Fruit fly (Drosophila melanogaster) whole organism, prepupa: Measurements from ENCODE around the gene alpha-Est2.

Experiments
- CG10631 ChIP-seq: fragments of 200-800 bp; sonication (Bioruptor generic); optimal IDR thresholded peaks from 2 replicates; lab custom pipeline; 2016; ENCODE audit warnings: missing biosample characterization, missing genetic modification characterization
- CG10669 ChIP-seq: fragments of 200-800 bp; sonication (Bioruptor generic); optimal IDR thresholded peaks from 3 replicates; lab custom pipeline; 2018; ENCODE audit warnings: missing biosample characterization, mild to moderate bottlenecking, missing genetic modification characterization, moderate library complexity
- CG11294 ChIP-seq: fragments of 200-800 bp; sonication (Bioruptor generic); IDR thresholded peaks from 2 replicates; pipeline ENCODE4 v1.3.6; 2022; ENCODE audit warnings: missing biosample characterization, missing genetic modification characterization
- CG15336 ChIP-seq: fragments of 200-800 bp; sonication (Bioruptor generic); IDR thresholded peaks from 2 replicates; pipeline ENCODE4 v1.3.6; 2022; ENCODE audit warnings: missing biosample characterization, missing genetic modification characterization
- CG16779 ChIP-seq: fragments of 200-800 bp; sonication (Bioruptor generic); optimal IDR thresholded peaks from 3 replicates; lab custom pipeline; 2017; ENCODE audit warnings: missing biosample characterization, mild to moderate bottlenecking, missing genetic modification characterization
- CG31627 ChIP-seq: fragments of 200-800 bp; sonication (Bioruptor generic); optimal IDR thresholded peaks from 3 replicates; lab custom pipeline; 2016; ENCODE audit warnings: missing biosample characterization, missing genetic modification characterization
- CG6163 ChIP-seq: fragments of 200-800 bp; sonication (Bioruptor generic); IDR thresholded peaks from 3 replicates; pipeline ENCODE4 v1.3.6; 2022; ENCODE audit warnings: missing biosample characterization, missing genetic modification characterization
- CG6276 ChIP-seq: fragments of 200-800 bp; sonication (Bioruptor generic); optimal IDR thresholded peaks from 2 replicates; lab custom pipeline; 2017; ENCODE audit warnings: missing biosample characterization, mild to moderate bottlenecking, missing genetic modification characterization
- CG6792 ChIP-seq: fragments of 200-800 bp; sonication (Bioruptor generic); optimal IDR thresholded peaks from 3 replicates; lab custom pipeline; 2016; ENCODE audit warnings: missing biosample characterization, missing genetic modification characterization
- CG7368 ChIP-seq: fragments of 200-800 bp; sonication (Bioruptor generic); optimal IDR thresholded peaks from 3 replicates; lab custom pipeline; 2016; ENCODE audit warnings: missing biosample characterization, missing genetic modification characterization
- CG8119 ChIP-seq: fragments of 200-800 bp; sonication (Bioruptor generic); IDR thresholded peaks from 3 replicates; pipeline ENCODE4 v1.3.6; 2022; ENCODE audit warnings: missing biosample characterization, missing genetic modification characterization
- CG8319 ChIP-seq: fragments of 200-800 bp; sonication (Bioruptor generic); optimal IDR thresholded peaks from 3 replicates; lab custom pipeline; 2016; ENCODE audit warnings: missing biosample characterization, missing genetic modification characterization
- CG8632 ChIP-seq: fragments of 200-800 bp; sonication (Bioruptor generic); optimal IDR thresholded peaks from 3 replicates; lab custom pipeline; 2016; ENCODE audit warnings: missing biosample characterization, missing genetic modification characterization
- Eip75B ChIP-seq: fragments of 200-800 bp; sonication (Bioruptor generic); optimal IDR thresholded peaks from 3 replicates; lab custom pipeline; 2016; ENCODE audit warnings: missing biosample characterization, missing genetic modification characterization
- Eip93F ChIP-seq: fragments of 200-800 bp; sonication (Bioruptor generic); optimal IDR thresholded peaks from 2 replicates; lab custom pipeline; 2016; ENCODE audit warnings: missing biosample characterization, mild to moderate bottlenecking, missing genetic modification characterization
- Ets21C ChIP-seq: fragments of 200-800 bp; sonication (Bioruptor generic); optimal IDR thresholded peaks from 3 replicates; lab custom pipeline; 2016; ENCODE audit warnings: missing biosample characterization, missing genetic modification characterization
- Ets96B ChIP-seq: fragments of 200-800 bp; optimal IDR thresholded peaks from 2 replicates; lab custom pipeline; 2019; ENCODE audit warnings: missing biosample characterization, mild to moderate bottlenecking, missing genetic modification characterization, moderate library complexity
- Hr39 ChIP-seq: fragments of 200-800 bp; sonication (Bioruptor generic); optimal IDR thresholded peaks from 2 replicates; lab custom pipeline; 2016; ENCODE audit warnings: missing biosample characterization, missing genetic modification characterization
- Hr4 ChIP-seq: fragments of 200-800 bp; sonication (Bioruptor generic); optimal IDR thresholded peaks from 3 replicates; lab custom pipeline; 2016; ENCODE audit warnings: missing biosample characterization, missing genetic modification characterization
- Smox ChIP-seq: fragments of 200-800 bp; sonication (Bioruptor generic); optimal IDR thresholded peaks from 3 replicates; lab custom pipeline; 2016; ENCODE audit warnings: missing biosample characterization, missing genetic modification characterization
- Sox102F ChIP-seq: fragments of 200-800 bp; sonication (Bioruptor generic); optimal IDR thresholded peaks from 2 replicates; lab custom pipeline; 2016; ENCODE audit warnings: missing biosample characterization, mild to moderate bottlenecking, missing genetic modification characterization
- Sox14 ChIP-seq: fragments of 200-800 bp; sonication (Bioruptor generic); optimal IDR thresholded peaks from 3 replicates; lab custom pipeline; 2016; ENCODE audit warnings: missing biosample characterization, missing genetic modification characterization
- Sox15 ChIP-seq: fragments of 200-800 bp; sonication (Bioruptor generic); optimal IDR thresholded peaks from 3 replicates; lab custom pipeline; 2016; ENCODE audit warnings: missing biosample characterization, missing genetic modification characterization
- achi ChIP-seq: fragments of 200-800 bp; sonication (Bioruptor generic); optimal IDR thresholded peaks from 3 replicates; lab custom pipeline; 2016; ENCODE audit warnings: missing biosample characterization, missing genetic modification characterization
- acj6 ChIP-seq: fragments of 200-800 bp; sonication (Bioruptor generic); optimal IDR thresholded peaks from 3 replicates; lab custom pipeline; 2016; ENCODE audit warnings: missing biosample characterization, missing genetic modification characterization
- dac ChIP-seq: fragments of 200-800 bp; sonication (Bioruptor generic); optimal IDR thresholded peaks from 2 replicates; lab custom pipeline; 2017; ENCODE audit warnings: missing biosample characterization, mild to moderate bottlenecking, missing genetic modification characterization
- dsx ChIP-seq: fragments of 200-800 bp; optimal IDR thresholded peaks from 3 replicates; lab custom pipeline; 2019; ENCODE audit warnings: missing biosample characterization, mild to moderate bottlenecking, missing genetic modification characterization, moderate library complexity; ENCODE audit not compliant: poor library complexity, severe bottlenecking
- esn ChIP-seq: fragments of 200-800 bp; sonication (Bioruptor generic); optimal IDR thresholded peaks from 2 replicates; lab custom pipeline; 2016; ENCODE audit warnings: missing biosample characterization, mild to moderate bottlenecking, missing genetic modification characterization, moderate library complexity
- fd59A ChIP-seq: fragments of 200-800 bp; sonication (Bioruptor generic); optimal IDR thresholded peaks from 2 replicates; lab custom pipeline; 2017; ENCODE audit warnings: missing biosample characterization, mild to moderate bottlenecking, missing genetic modification characterization, missing genetic modification reagents
- fd85E ChIP-seq: fragments of 200-800 bp; sonication (Bioruptor generic); optimal IDR thresholded peaks from 3 replicates; lab custom pipeline; 2016; ENCODE audit warnings: missing biosample characterization, missing genetic modification characterization
- fkh ChIP-seq: fragments of 200-800 bp; sonication (Bioruptor generic); optimal IDR thresholded peaks from 3 replicates; lab custom pipeline; 2017; ENCODE audit warnings: missing biosample characterization, mild to moderate bottlenecking, missing genetic modification characterization, moderate library complexity
- net ChIP-seq: fragments of 200-800 bp; sonication (Bioruptor generic); optimal IDR thresholded peaks from 3 replicates; lab custom pipeline; 2016; ENCODE audit warnings: missing biosample characterization, missing genetic modification characterization
- salr ChIP-seq, 2 experiments: fragments of 200-800 bp; sonication (Bioruptor generic); optimal IDR thresholded peaks; 3 replicates each; lab custom pipeline; 2016 to 2018; ENCODE audit warnings: missing biosample characterization in 2 of 2, missing genetic modification characterization in 2 of 2, mild to moderate bottlenecking in 1 of 2
- ss ChIP-seq, 2 experiments: fragments of 200-800 bp; sonication (Bioruptor generic); optimal IDR thresholded peaks; 2 replicates in 1 of 2; 3 replicates in 1 of 2; lab custom pipeline; 2017 to 2018; ENCODE audit warnings: mild to moderate bottlenecking in 2 of 2, missing biosample characterization in 2 of 2, missing genetic modification characterization in 2 of 2, moderate library complexity in 1 of 2
- svp ChIP-seq: fragments of 200-800 bp; sonication (Bioruptor generic); peaks from one replicate; lab custom pipeline; 2016; ENCODE audit warnings: missing biosample characterization, missing genetic modification characterization
- vri ChIP-seq: fragments of 200-800 bp; sonication (Bioruptor generic); optimal IDR thresholded peaks from 3 replicates; lab custom pipeline; 2016; ENCODE audit warnings: missing biosample characterization, mild to moderate bottlenecking, missing genetic modification characterization

alpha-Est2 gene

DNA sequence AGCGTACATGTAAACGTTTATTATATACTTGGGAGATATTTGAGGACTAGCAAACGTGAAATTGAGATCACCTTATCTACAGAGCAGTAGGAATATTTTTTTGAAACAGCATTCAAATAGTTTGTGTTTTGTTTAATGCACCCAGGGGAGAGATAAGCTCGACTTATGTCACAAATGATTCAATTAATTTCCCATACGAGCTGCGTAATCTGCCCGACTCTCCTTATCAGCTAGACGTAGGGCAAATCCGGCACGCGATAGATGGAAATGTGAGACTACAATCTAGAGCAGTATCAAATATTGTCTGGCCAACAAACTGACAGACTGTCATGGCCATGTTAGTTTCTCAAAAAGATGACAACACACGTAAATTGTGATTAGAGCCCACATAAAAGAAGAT, 42.1 kb upstream of the alpha-Est2 start:
- TF ChIP-seq vri (GFP tag; lab: Kevin White, UChicago) (peak; percentile 51), CG6276 (GFP tag; lab: Kevin White, UChicago) (no peak), CG8319 (GFP tag; lab: Kevin White, UChicago) (no peak), svp (GFP tag; lab: Kevin White, UChicago) (peak; percentile 77), CG7368 (no peak)

DNA sequence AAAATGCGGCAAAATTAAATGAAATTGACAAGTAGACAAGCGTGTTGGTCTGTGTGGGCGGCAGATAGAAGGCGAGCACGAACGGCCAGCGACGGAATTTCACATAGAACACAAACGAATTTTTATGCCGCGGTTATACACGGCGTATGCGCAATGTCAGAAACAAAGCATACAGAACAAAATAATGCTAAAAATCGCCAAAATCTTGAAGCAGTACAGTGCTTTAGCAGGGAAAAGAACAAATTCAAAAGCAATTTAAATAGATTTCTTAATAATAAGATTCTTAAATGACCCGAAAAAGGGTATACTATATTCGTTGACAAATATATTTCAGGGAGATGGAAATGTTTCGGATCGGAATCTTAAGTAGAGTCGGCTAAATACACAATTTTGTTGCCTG, 41.1 kb upstream of the alpha-Est2 start:
- TF ChIP-seq Eip75B (GFP tag; lab: Kevin White, UChicago) = no peak
- TF ChIP-seq Hr39 (GFP tag; lab: Kevin White, UChicago) = peak; percentile 10

DNA sequence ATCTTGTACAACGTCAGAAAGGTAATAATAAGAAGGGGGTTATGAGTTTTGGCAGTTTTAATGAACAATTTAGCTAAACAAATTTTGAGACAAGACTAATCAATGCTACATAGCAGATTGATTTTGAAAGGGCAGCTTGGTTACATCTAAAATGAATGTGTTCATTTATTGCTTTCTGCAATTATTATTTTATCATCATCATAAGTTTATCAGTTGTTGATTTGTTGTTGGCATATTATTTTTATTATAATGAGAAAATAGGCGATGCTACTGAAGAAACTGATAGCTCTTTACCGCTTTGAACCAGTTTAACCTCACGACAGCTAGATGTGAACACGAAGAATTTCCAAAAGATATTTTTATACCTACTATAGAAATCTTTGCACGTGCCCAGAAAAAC, 39.3 kb upstream of the alpha-Est2 start, which contains the start of gene Mics1:
Gene Mics1 (minus strand): TSS at position 101 of the 400 bp plus-strand sequence.
- TF ChIP-seq CG15336 (GFP tag; lab: Robert Waterston, UW) = no peak
- TF ChIP-seq Eip75B (GFP tag; lab: Kevin White, UChicago) = no peak
- no peak for TF ChIP-seq CG10669 (GFP tag; lab: Kevin White, UChicago)
- no peak for TF ChIP-seq CG11294 (GFP tag; lab: Robert Waterston, UW)
- no peak for TF ChIP-seq Ets21C
- TF ChIP-seq svp (GFP tag; lab: Kevin White, UChicago) = peak; percentile 11

DNA sequence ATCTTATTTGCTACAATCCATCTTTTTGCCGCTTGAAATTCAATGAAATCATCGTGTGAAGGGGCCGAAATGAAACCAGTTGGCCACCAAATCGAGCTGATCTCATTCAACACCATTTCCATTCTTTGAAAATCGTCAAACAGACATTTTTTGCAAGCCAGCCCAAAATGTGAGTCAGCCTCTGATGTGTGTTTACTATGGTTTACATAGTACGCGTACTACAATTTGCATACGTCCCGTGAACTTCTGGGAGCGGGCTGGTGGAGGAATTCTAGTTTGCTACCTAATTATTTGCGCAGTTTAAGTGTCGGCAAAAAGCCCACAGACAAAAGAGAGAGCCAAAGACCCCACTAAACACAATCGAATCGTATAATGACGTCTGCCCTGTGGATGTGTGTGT, 38.4 kb upstream of the alpha-Est2 start:
- TF ChIP-seq fd85E (GFP tag; lab: Kevin White, UChicago) = no peak
- TF ChIP-seq fkh (GFP tag; lab: Kevin White, UChicago) = peak; percentile 20

DNA sequence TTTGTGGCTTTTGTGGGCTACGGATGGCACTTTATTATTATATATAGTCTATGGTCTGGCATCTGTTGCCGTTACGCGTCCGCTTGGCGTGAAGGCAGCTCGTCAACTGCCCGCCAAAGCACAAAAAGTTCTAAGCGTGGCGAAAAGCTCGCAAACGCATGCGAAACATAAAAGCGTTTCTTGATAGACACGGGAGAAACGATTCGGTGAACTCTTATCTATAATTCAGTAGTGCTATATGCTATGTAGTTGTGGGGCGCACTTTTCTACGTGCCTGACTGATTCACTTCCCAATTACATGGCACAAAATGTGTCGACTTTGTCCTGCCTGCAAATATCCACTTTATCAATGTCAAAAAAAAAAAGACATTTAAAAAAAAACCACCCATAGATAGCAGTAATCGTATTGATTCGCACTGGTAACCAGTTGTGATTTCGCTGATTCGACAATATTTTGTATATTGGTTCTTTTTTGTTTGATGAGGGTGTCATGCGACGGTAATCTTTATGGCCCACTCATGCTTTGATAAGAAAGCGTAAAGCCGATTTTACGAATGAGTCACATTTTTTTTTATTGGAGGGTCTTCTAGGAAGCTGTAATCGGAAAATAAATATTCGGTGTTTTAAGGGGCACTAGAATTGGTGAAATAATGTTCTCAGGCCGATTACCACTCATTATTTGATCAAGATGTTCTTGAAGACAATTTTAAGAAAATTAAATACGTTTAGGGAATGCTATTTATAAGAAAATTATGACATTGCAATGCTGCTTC, 36.4 kb upstream of the alpha-Est2 start, which contains the start of gene alpha-Est9:
Gene alpha-Est9 (minus strand): TSS at position 110 of the 773 bp plus-strand sequence.
- no peak for TF ChIP-seq Sox15
- TF ChIP-seq Sox102F (GFP tag; lab: Kevin White, UChicago) = no peak
- TF ChIP-seq net = no peak
- TF ChIP-seq CG8632 (GFP tag; lab: Kevin White, UChicago) = no peak
- TF ChIP-seq CG16779 (tag; lab: Kevin White, UChicago) = no peak
- TF ChIP-seq fkh (GFP tag; lab: Kevin White, UChicago) = peak; percentile 28
- TF ChIP-seq svp (GFP tag; lab: Kevin White, UChicago) = peak; percentile 84
- TF ChIP-seq ss (GFP tag; optimal IDR thresholded peaks at IDR 0.05; lab: Kevin White, UChicago) = no peak
- TF ChIP-seq CG8119 (GFP tag; lab: Robert Waterston, UW) = no peak
- TF ChIP-seq CG6792 (GFP tag; lab: Kevin White, UChicago) = no peak
- TF ChIP-seq CG10631 (GFP tag; lab: Kevin White, UChicago) = no peak
- no peak for TF ChIP-seq dsx (GFP tag; lab: Kevin White, UChicago)
- peak; percentile 72 for TF ChIP-seq vri (GFP tag; lab: Kevin White, UChicago)
- no peak for TF ChIP-seq achi (GFP tag; lab: Kevin White, UChicago)

DNA sequence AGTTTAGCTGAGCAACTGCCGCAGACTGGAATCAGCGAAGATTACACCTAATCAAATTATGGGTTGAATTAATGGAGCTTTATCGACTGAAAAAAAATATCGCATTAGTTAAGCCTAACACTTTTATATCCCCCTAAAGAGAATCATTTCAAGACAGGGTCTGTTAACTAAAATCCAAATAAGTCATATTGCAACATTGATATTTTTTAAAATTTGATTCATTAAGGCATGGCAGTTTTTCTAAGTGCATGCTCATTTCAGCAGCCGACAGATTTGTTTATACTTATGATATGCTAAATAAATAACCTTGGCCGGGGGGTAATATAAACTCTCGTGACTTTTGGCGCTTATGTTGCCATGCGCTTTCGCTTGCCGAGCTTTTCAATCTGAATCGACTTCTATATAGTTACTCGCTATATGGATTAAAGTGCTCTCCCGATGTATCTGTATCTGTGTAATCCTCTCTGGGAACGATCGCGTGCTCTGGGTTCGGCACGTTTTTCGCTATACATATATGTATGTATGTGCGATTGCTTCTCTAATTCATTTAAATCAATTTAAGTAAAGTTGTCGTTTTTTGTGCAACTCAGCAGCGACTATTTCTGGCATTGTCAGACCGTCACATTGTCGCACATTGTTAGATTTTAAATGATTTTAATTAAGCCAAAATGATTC, 35.2 kb upstream of the alpha-Est2 start:
- TF ChIP-seq acj6 (GFP tag; lab: Kevin White, UChicago) (peak; percentile 37), achi (GFP tag; lab: Kevin White, UChicago) (no peak), Sox14 (GFP tag; lab: Kevin White, UChicago) (peak; percentile 20), salr (GFP tag; optimal IDR thresholded peaks at IDR 0.05; lab: Kevin White, UChicago) (no peak), Hr4 (peak; percentile 64), svp (GFP tag; lab: Kevin White, UChicago) (peak; percentile 17), CG15336 (GFP tag; lab: Robert Waterston, UW) (peak; percentile 51), Eip75B (GFP tag; lab: Kevin White, UChicago) (no peak), Ets96B (no peak), CG7368 (no peak), dac (GFP tag; lab: Kevin White, UChicago) (no peak), CG16779 (tag; lab: Kevin White, UChicago) (no peak), CG6163 (GFP tag; lab: Robert Waterston, UW) (0 out of 3 replicates have a peak, but pooled peaks have one; percentile 53), CG10669 (GFP tag; lab: Kevin White, UChicago) (no peak), fd59A (GFP tag; lab: Kevin White, UChicago) (no peak), Eip93F (GFP tag; lab: Kevin White, UChicago) (no peak), Sox15 (no peak), CG31627 (peak; percentile 27), esn (peak; percentile 15), dsx (GFP tag; lab: Kevin White, UChicago) (no peak), Sox102F (GFP tag; lab: Kevin White, UChicago) (peak; percentile 1), Smox (GFP tag; lab: Kevin White, UChicago) (no peak), vri (GFP tag; lab: Kevin White, UChicago) (peak; percentile 26)
